Worm (Caenorhabditis elegans) whole organism, L2 larva: Measurements from ENCODE around the gene srlf-20.

Source experiments
- ama-1 ChIP-seq: fragments of 150-350 bp; optimal IDR thresholded peaks from 2 replicates; lab custom pipeline; 2018; ENCODE audit warnings: inconsistent platforms
- dmd-4 ChIP-seq: sonication (generic microtip); optimal IDR thresholded peaks from 2 replicates; lab custom pipeline; 2017; ENCODE audit warnings: missing biosample characterization, missing genetic modification characterization
- nhr-237 ChIP-seq: fragments of 150-350 bp; optimal IDR thresholded peaks from 2 replicates; lab custom pipeline; 2014; ENCODE audit warnings: missing biosample characterization, missing genetic modification characterization
- snpc-4 ChIP-seq: fragments of 150-350 bp; optimal IDR thresholded peaks from 2 replicates; lab custom pipeline; 2014; ENCODE audit warnings: missing biosample characterization, missing genetic modification characterization
- unc-62 ChIP-seq: fragments of 150-350 bp; optimal IDR thresholded peaks from 2 replicates; lab custom pipeline; 2014; ENCODE audit warnings: missing biosample characterization, missing genetic modification reagents, missing genetic modification characterization
- ztf-11 ChIP-seq: sonication (generic microtip); optimal IDR thresholded peaks from 2 replicates; lab custom pipeline; 2017; ENCODE audit warnings: missing biosample characterization, missing genetic modification characterization

DNA sequence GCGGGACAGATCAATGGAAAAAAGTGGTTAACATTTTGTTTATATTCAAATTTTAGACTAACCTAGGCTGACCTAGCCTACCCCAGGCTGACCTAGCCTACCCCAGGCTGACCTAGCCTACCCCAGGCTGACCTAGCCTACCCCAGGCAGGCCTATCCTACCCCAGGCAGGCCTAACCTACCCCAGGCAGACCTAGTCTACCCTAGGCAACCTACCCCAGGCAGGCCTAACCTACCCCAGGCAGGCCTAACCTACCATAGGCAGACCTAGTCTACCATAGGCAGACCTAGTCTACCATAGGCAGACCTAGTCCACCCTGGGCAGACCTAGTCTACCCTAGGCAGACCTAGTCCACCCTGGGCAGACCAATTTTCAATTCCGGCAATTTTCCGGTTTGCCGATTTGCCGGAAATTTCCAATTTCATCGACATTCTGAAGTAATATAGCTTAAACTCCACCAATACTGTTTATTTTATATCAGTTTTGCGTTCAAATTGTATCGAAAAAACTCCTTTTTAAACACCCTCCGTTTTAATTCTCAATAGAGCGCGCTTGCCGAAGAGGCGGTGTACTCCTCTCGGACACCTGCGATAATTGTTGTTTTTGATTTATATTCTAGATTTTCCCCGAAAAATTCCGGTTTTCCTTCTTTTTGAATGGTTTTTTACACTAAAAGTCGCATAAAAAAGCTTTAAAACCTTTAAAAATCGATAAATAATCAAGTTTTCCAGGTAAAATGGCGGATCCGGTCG, 10.6 kb downstream of the srlf-20 start, which contains the start of gene trm-2A:
- TF ChIP-seq ztf-11 (tag; lab: Kevin White, UChicago) (no peak), unc-62 (GFP tag; lab: Kevin White, UChicago) (no peak), dmd-4 (tag; lab: Kevin White, UChicago) (no peak), ama-1 (lab: Kevin White, UChicago) (no peak), snpc-4 (tag; lab: Kevin White, UChicago) (peak; percentile 59), nhr-237 (peak; percentile 24)
